Fruit fly (Drosophila melanogaster) whole organism, embryonic: ENCODE measurements around the gene Fas1.

ENCODE experiments used
- C15 ChIP-seq: fragments of 200-800 bp; sonication (Bioruptor generic); IDR thresholded peaks from 3 replicates; pipeline ENCODE4 v1.3.6; 2022; ENCODE audit warnings: missing biosample characterization, missing genetic modification characterization
- CG15011 ChIP-seq: fragments of 200-800 bp; sonication (Bioruptor generic); optimal IDR thresholded peaks from 3 replicates; lab custom pipeline; 2018; ENCODE audit warnings: missing biosample characterization, mild to moderate bottlenecking, missing genetic modification characterization
- CG8089 ChIP-seq: fragments of 200-800 bp; sonication (Bioruptor generic); optimal IDR thresholded peaks from 3 replicates; lab custom pipeline; 2016; ENCODE audit warnings: missing biosample characterization, missing genetic modification characterization
- Hsf ChIP-seq: fragments of 200-800 bp; sonication (Bioruptor generic); optimal IDR thresholded peaks from 3 replicates; lab custom pipeline; 2016; ENCODE audit warnings: missing biosample characterization, missing genetic modification characterization
- ftz-f1 ChIP-seq: fragments of 200-800 bp; sonication (Bioruptor generic); optimal IDR thresholded peaks from 2 replicates; lab custom pipeline; 2016; ENCODE audit warnings: missing biosample characterization, missing genetic modification characterization
- fu2 ChIP-seq: fragments of 200-800 bp; sonication (Bioruptor generic); optimal IDR thresholded peaks from 2 replicates; lab custom pipeline; 2016; ENCODE audit warnings: missing biosample characterization, missing genetic modification characterization
- nmo ChIP-seq: fragments of 200-800 bp; sonication (Bioruptor generic); optimal IDR thresholded peaks from 2 replicates; lab custom pipeline; 2018; ENCODE audit warnings: missing biosample characterization, mild to moderate bottlenecking, missing genetic modification characterization, moderate library complexity
- sr ChIP-seq: fragments of 200-800 bp; sonication (Bioruptor generic); IDR thresholded peaks from 3 replicates; pipeline ENCODE4 v1.3.6; 2022; ENCODE audit warnings: missing biosample characterization, missing genetic modification characterization

dm6 chr3R:16594056-16594858, 30.8 kb upstream of the Fas1 start, which contains the start of gene CG14892:
- TF ChIP-seq Hsf (GFP tag; lab: Kevin White, UChicago) (no peak), fu2 (GFP tag; lab: Kevin White, UChicago) (no peak), C15 (GFP tag; lab: Robert Waterston, UW) (no peak), CG8089 (GFP tag; lab: Kevin White, UChicago) (no peak), nmo (GFP tag; lab: Kevin White, UChicago) (no peak), sr (GFP tag; lab: Robert Waterston, UW) (0 out of 3 replicates have a peak, but pooled peaks have one; percentile 28), CG15011 (no peak), ftz-f1 (GFP tag; lab: Kevin White, UChicago) (no peak)
